Fruit fly (Drosophila melanogaster): ENCODE data around the gene CG5612.

The CG5612 gene

dm6 chr3R:27616493-27616892 lies 9.3 kb downstream of the CG5612 start:
- no peak for TF ChIP-seq noc (tag; optimal IDR thresholded peaks at IDR 0.05)

DNA sequence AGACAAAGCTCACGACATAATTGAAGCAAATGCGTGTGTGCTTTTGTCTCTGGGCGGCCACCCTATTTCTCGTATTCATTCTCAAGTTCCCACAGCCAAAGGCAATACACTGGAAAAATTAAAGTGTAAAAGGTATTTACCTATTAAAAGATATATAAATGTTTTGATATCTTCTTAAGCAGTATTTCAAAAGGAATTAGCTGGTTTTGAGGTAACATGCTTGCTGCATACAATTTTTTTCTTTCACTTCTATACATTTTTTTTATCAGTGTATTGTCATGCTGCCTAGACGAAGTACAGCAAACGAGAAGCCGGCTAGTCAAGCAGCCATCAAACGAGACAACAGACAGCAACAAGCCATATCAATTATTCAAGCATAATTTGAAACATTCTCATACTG lies 12.0 kb downstream of the CG5612 start:
- no peak for TF ChIP-seq noc (tag; optimal IDR thresholded peaks at IDR 0.05)

DNA sequence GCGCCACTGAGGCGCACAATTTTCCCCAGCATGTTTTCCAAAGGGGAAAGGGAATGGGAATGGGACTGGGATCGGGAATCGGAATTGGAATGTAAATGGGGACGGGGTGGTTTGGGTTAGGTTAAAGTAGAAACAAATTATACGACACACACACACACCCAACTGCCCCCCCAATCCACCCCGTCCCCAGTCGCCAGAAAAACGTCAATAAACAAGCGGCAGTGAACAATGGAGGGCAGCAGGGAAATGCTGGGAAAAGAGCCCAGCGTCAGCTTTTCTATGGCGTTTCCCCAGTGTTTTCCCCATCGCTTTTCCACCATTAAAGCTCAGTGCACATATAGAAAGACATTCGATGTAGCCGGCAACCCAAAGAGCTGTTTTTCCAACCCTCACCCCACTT lies 15.2 kb downstream of the CG5612 start:
- TF ChIP-seq noc (tag; optimal IDR thresholded peaks at IDR 0.05) = no peak

DNA sequence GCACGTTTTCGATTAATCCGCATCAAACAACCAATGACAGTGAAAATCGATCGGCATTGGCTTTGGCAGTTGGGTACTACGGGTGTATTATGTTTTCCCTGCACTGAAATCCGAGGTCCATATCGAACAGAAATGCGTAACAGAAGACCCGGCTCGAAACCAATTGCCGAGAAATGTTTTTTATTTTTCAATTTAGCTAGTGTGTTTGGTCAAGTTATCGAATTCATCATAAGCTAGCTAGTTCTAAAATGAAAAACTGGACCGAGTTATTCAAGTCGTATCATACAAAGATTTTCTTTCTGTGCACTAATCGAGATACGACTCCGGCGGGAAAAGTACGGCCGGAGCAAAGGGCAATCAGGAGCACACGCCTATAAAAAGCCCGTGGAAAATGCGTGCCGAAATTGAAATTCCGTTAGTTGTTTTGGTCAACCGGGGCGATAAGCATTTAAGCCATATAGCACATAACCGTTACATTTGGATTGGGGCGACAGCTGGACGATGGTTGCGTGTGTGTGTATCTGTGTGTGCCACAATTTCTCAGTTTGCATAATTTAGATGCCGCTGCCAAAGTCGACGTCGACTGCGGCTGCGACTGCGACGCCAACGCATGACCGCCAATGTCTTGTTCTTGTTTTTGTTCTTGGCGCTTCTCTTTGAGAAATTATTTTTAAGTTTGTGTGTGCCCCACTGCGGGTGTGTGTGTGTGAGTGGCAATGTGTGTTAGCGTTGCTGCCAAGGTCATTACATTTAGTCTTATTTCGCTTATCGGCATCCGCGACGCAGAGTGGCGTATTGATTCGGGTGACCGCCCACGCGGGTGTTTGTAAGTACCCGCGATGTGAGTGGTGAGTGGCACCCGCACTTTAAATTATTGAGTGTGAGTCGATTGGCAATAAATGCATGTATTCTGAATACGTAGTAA lies 16.4 kb downstream of the CG5612 start:
- no peak for TF ChIP-seq noc (tag; optimal IDR thresholded peaks at IDR 0.05)

DNA sequence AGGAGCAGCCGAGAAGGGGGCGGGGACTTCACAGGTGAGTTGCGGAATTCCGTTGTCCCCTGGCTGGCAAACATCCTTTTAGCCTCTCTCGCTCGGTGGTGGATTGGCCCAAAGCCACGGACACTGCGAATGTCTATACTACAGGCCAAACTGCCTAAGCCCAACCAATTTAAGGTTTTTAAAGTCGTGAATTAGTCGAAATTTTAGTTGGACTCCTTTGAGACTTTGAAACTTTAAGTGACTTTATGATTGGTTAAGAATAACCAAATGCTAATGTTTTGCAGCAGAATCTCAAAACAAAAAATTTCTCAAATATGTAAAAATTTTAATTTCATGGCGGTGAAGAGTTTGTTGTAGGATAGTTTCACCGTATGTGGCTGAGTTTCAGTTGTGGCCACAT lies 17.3 kb downstream of the CG5612 start:
- TF ChIP-seq noc (tag; optimal IDR thresholded peaks at IDR 0.05) = no peak

DNA sequence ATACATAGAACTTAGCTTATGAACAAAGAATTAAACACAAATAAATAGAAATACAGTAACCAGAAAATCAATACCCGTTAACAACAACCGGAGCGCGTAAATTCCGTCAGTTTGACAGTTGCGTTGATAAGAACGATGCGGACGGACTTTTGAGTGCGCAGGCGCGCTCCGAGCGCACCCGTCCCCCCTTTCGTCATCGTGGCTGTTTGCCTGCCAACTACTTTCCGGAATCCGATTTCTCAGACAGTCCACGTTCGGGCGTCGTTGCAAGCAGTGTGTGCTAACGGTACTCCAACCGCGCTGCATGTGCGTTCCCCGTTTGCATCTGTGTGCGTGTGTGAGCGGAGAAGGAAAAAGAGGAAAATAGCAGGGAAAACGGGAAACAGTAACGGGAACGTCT lies 17.8 kb downstream of the CG5612 start:
- no peak for TF ChIP-seq noc (tag; optimal IDR thresholded peaks at IDR 0.05)

DNA sequence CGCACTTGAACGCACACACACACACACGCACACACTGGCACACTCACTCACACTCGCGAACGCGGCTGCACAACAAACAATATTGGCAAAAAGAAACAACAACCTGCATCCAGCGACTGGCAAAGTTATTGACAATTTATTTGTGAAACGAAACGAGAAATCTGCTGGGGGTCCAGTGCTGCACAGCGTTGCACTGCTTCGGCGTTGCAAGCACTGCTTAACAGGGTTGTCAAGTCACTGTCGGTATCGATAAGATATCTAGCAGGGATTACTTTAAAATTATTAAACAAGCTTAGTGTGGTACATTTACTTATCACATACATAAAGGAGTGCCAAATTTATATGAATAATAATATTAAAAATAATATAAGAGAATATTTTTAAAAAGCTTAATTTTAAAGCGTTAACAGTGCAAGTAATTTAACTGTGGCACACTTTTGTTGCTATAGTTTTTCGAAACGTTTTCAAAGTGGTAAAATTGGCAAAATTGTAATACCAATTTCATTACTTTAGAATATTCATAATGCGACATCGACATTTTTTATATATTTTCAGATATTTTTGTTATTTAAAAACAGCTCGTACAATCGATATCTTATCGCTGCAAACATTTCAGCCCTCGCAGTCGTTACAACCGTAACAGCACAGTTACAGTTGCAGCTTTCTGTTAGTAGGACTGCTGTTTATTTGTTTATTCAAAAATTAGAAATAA lies 18.4 kb downstream of the CG5612 start, which contains the start of the genes dsd and Tusp:
Gene dsd (minus strand): TSS at position 179 of the 712 bp plus-strand sequence.
Gene Tusp (plus strand): TSS at position 662 of the 712 bp plus-strand sequence.
- TF ChIP-seq noc (tag; optimal IDR thresholded peaks at IDR 0.05) = peak; percentile 63

DNA sequence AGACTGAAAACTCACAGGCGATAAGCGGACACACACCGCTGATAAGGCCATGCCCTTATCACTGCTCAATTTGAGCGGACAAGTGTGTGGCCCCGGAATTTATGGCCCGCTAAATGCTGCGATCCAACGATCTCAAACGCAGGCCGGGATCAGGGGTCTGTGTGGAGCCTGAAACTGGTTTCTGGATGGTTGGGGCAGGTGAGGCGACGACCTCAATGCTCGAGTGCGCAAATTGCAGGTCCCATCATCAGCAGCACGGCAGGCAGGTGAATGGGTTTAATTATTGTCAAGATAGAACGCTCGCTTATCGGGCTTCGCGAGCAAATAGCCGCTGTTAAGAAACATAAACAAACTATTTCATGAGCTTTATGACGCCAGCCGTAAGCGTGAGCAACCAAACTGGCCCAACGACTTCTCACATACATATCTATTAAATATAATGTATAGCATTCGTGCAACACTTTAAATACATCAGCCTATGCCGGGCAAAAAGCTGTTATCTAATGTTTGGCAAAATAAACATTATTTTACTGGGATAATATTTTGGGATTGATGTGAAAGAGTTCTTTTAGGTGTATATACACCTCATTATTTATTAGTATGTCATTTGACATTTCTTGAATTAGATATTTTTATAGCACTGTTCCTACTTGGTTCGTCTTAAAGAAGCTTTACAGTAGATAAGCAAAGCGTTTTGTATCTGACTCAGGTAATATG lies 20.1 kb downstream of the CG5612 start:
- peak; percentile 65 for TF ChIP-seq noc (tag; optimal IDR thresholded peaks at IDR 0.05)

DNA sequence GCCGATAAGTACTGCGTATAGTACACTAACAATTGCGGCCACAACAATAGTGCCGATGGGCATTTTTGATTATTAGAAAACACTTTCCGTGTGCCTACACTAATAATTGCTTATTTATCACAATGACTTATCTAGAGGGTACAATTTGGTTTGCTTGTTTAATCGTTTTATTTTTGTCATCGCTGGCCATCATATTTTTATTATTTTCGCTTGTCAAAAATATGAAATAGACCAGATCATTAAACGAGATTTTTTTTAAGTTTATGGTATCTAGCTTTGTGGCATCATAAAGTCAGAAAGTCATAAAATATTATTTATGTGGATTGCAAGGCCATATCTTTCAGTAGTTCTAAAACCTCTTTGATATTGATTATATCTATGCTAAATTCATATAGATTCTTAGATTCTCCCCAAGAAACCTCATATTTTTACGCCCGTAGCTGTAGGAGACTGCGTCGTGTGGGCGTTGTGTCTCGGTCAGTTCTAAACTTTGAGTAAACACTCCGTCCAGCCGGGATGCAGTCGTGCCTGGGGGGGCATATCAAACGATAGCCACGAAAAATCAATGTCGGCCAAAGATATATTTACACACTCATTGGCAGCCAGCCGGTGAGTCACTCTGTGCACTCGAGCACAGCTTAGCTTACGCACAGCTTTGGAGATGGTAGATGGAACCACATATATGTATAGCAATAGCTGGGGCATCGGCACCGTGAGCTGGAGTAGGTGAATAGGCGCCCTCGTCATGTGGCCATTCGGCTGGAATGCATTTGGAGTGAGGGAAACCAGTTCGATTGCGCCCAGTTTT lies 21.0 kb downstream of the CG5612 start:
- peak; percentile 65 for TF ChIP-seq noc (tag; optimal IDR thresholded peaks at IDR 0.05)

DNA sequence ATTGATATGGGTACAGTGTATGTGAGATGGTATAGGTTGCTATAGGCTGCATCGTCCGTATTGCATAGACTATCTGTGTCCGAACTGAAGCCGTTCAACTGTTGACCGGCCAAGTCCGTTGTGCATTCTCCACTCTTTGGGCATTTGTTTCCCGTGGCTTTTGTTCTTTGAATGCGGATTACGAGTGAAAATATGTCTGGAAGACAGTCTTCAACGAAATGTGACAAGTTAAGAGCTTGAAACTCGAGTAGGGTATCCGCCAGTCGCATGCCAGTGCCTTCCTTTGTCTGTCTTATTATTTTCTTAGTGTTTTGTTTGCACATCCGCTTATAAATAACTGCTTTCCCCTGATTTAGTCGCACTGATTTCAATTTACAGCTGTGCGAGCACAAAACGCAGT lies 22.1 kb downstream of the CG5612 start:
- TF ChIP-seq noc (tag; optimal IDR thresholded peaks at IDR 0.05) = no peak

DNA sequence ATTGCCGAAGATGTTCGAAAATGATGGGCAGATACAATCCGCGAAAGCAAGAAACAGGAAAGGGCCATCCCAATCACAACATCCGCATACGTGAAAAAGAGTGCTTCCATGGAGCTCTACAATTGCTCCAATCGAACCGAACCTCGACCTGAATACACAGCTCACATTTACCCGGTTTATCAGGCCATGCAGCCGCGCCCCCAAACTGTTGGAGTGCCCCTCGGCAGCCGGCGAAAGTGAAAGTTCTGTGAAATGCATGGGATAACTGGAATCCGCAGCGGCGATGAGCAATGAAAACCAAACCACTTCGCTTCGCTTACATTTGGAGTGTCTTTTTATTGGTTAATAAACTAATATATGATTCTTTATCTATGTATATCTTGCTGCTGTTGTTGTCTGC lies 28.6 kb downstream of the CG5612 start:
- TF ChIP-seq noc (tag; optimal IDR thresholded peaks at IDR 0.05) = no peak

- no peak for TF ChIP-seq noc (tag; optimal IDR thresholded peaks at IDR 0.05)
These were observed 29.8 kb downstream of the CG5612 start, which contains the start of gene CG5639 for dm6 chr3R:27595979-27596378. Gene CG5639 (minus strand): TSS chr3R:27596130.

DNA sequence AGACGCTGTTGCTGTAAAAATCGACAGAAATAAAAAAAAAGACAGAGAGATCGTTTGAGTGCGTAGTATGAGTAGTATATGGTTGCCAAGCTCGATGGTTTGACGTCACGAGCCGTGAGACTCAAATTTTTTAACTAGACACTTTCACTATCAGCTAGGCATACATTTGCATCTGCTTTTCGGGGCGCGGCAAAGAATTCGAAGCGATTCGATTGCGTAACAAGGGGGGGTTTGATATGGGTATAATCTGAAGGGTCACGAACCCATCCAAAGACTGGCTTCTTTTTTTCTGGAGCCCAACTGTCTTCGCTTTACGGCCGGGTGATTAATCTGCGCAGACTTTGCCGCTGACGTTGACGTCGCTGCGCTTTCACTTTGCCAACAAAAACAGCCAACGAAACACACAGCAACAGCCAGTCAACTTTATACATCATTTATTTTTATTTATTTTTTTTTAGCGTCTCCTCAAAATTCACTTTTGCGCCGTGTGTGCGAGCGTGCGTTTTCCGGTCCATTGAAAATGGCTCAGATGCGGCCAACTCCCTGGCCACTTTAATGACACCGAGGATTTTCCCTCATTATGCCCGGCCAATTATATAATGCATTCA lies 32.1 kb downstream of the CG5612 start:
- no peak for TF ChIP-seq noc (tag; optimal IDR thresholded peaks at IDR 0.05)

DNA sequence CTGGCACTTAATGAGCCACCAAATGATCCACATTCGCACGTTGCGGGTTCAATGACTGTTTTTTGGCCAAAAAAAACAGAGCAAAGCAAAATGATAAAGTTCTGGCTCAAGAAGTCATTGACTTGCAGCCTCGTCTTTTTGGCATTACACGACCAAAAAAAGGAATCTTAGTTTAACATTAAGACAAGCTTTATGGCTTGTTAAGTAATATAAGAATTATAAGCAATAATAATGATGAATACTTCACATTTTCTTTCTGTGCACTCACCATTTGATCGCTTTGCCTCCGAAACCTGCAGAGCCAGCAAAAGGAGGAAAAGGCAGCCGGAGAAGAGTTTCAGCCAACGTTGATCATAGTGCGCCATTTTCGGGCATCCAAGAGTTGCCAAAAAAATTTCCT lies 32.6 kb downstream of the CG5612 start:
- no peak for TF ChIP-seq noc (tag; optimal IDR thresholded peaks at IDR 0.05)

- TF ChIP-seq noc (tag; optimal IDR thresholded peaks at IDR 0.05) = no peak
These were observed 43.1 kb downstream of the CG5612 start, which contains the start of gene pins for dm6 chr3R:27582634-27583181. Gene pins (plus strand): TSS chr3R:27582840.
